Worm (Caenorhabditis elegans) whole organism, L3 larva: ENCODE results near the gene C48B4.3.

Source experiments
- ZK546.5 ChIP-seq: sonication (generic microtip); optimal IDR thresholded peaks from 2 replicates; lab custom pipeline; 2017; ENCODE audit warnings: missing biosample characterization, missing genetic modification characterization
- aly-2 ChIP-seq: fragments of 150-350 bp; optimal IDR thresholded peaks from 2 replicates; lab custom pipeline; 2014; ENCODE audit warnings: missing biosample characterization, missing genetic modification characterization
- ceh-16 ChIP-seq: sonication (generic microtip); optimal IDR thresholded peaks from 2 replicates; lab custom pipeline; 2017; ENCODE audit warnings: missing biosample characterization, missing genetic modification characterization
- ceh-28 ChIP-seq: fragments of 150-350 bp; optimal IDR thresholded peaks from 2 replicates; lab custom pipeline; 2014; ENCODE audit warnings: missing biosample characterization, missing genetic modification reagents, missing genetic modification characterization
- ceh-82 ChIP-seq: fragments of 150-350 bp; optimal IDR thresholded peaks from 2 replicates; lab custom pipeline; 2014; ENCODE audit warnings: missing biosample characterization, missing genetic modification characterization
- ceh-9 ChIP-seq: sonication (generic microtip); optimal IDR thresholded peaks from 2 replicates; lab custom pipeline; 2018; ENCODE audit warnings: missing biosample characterization, missing genetic modification characterization
- daf-12 ChIP-seq: fragments of 150-350 bp; optimal IDR thresholded peaks from 2 replicates; lab custom pipeline; 2014; ENCODE audit warnings: missing biosample characterization, missing genetic modification reagents, missing genetic modification characterization
- egl-5 ChIP-seq: fragments of 150-350 bp; optimal IDR thresholded peaks from 2 replicates; lab custom pipeline; 2017; ENCODE audit warnings: missing biosample characterization, missing genetic modification reagents, missing genetic modification characterization, inconsistent platforms
- elt-1 ChIP-seq: fragments of 150-350 bp; optimal IDR thresholded peaks from 2 replicates; lab custom pipeline; 2014; ENCODE audit warnings: missing biosample characterization, missing genetic modification characterization
- elt-2 ChIP-seq: sonication (generic microtip); optimal IDR thresholded peaks from 2 replicates; lab custom pipeline; 2016; ENCODE audit warnings: missing genetic modification reagents, mild to moderate bottlenecking, missing genetic modification characterization, missing compliant biosample characterization
- elt-3 ChIP-seq, 3 experiments: fragments of 150-350 bp in 1 of 3; sonication (generic microtip) in 2 of 3; optimal IDR thresholded peaks; 2 replicates in 2 of 3; 4 replicates in 1 of 3; lab custom pipeline; 2014 to 2017; ENCODE audit warnings: missing biosample characterization in 3 of 3, missing genetic modification characterization in 3 of 3
- eor-1 ChIP-seq, 2 experiments: fragments of 150-350 bp; optimal IDR thresholded peaks; 2 replicates each; lab custom pipeline; 2014 to 2018; ENCODE audit warnings: missing biosample characterization in 2 of 2, missing genetic modification characterization in 2 of 2
- fkh-10 ChIP-seq: sonication (generic microtip); optimal IDR thresholded peaks from 2 replicates; lab custom pipeline; 2017; ENCODE audit warnings: missing biosample characterization, missing genetic modification reagents, missing genetic modification characterization
- fkh-2 ChIP-seq: fragments of 150-350 bp; optimal IDR thresholded peaks from 2 replicates; lab custom pipeline; 2014; ENCODE audit warnings: missing biosample characterization, missing genetic modification reagents, missing genetic modification characterization
- fos-1 ChIP-seq: fragments of 150-350 bp; optimal IDR thresholded peaks from 2 replicates; lab custom pipeline; 2014; ENCODE audit warnings: missing biosample characterization, missing genetic modification characterization
- hmg-11 ChIP-seq: sonication (generic microtip); optimal IDR thresholded peaks from 2 replicates; lab custom pipeline; 2016; ENCODE audit warnings: missing genetic modification characterization, missing compliant biosample characterization
- lin-15B ChIP-seq: fragments of 150-350 bp; optimal IDR thresholded peaks from 2 replicates; lab custom pipeline; 2014; ENCODE audit warnings: missing biosample characterization, missing genetic modification characterization
- lin-39 ChIP-seq: fragments of 150-350 bp; optimal IDR thresholded peaks from 2 replicates; lab custom pipeline; 2018; ENCODE audit warnings: missing biosample characterization, missing genetic modification reagents, missing genetic modification characterization
- lsy-12 ChIP-seq: sonication (generic microtip); optimal IDR thresholded peaks from 2 replicates; lab custom pipeline; 2016; ENCODE audit warnings: mild to moderate bottlenecking, missing genetic modification characterization, missing compliant biosample characterization
- mdl-1 ChIP-seq: fragments of 150-350 bp; optimal IDR thresholded peaks from 2 replicates; lab custom pipeline; 2014; ENCODE audit warnings: missing biosample characterization, missing genetic modification characterization
- mml-1 ChIP-seq: fragments of 150-350 bp; sonication (generic microtip); optimal IDR thresholded peaks from 3 replicates; lab custom pipeline; 2014; ENCODE audit warnings: missing biosample characterization, missing genetic modification characterization
- nfya-1 ChIP-seq: sonication (generic microtip); optimal IDR thresholded peaks from 2 replicates; lab custom pipeline; 2017; ENCODE audit warnings: missing genetic modification characterization, mild to moderate bottlenecking, missing compliant biosample characterization, antibody characterized with exemption, moderate library complexity; ENCODE audit not compliant: insufficient read depth
- nhr-12 ChIP-seq: fragments of 150-350 bp; optimal IDR thresholded peaks from 2 replicates; lab custom pipeline; 2014; ENCODE audit warnings: missing biosample characterization, missing genetic modification characterization
- nhr-23 ChIP-seq: fragments of 150-350 bp; optimal IDR thresholded peaks from 2 replicates; lab custom pipeline; 2014; ENCODE audit warnings: missing biosample characterization, missing genetic modification reagents, missing genetic modification characterization
- nhr-237 ChIP-seq: fragments of 150-350 bp; optimal IDR thresholded peaks from 2 replicates; lab custom pipeline; 2014; ENCODE audit warnings: missing biosample characterization, missing genetic modification characterization
- nhr-25 ChIP-seq: sonication (generic microtip); optimal IDR thresholded peaks from 2 replicates; lab custom pipeline; 2017; ENCODE audit warnings: missing biosample characterization, missing genetic modification characterization
- nhr-28 ChIP-seq: fragments of 150-350 bp; optimal IDR thresholded peaks from 2 replicates; lab custom pipeline; 2014; ENCODE audit warnings: missing biosample characterization, missing genetic modification characterization
- nhr-43 ChIP-seq: sonication (generic microtip); optimal IDR thresholded peaks from 2 replicates; lab custom pipeline; 2016; ENCODE audit warnings: mild to moderate bottlenecking, missing genetic modification characterization, missing compliant biosample characterization; ENCODE audit not compliant: poor library complexity, severe bottlenecking
- nhr-67 ChIP-seq: fragments of 150-350 bp; optimal IDR thresholded peaks from 2 replicates; lab custom pipeline; 2014; ENCODE audit warnings: missing biosample characterization, missing genetic modification characterization
- nhr-76 ChIP-seq: fragments of 150-350 bp; sonication (generic microtip); optimal IDR thresholded peaks from 5 replicates; lab custom pipeline; 2014; ENCODE audit warnings: missing biosample characterization, missing genetic modification characterization
- nhr-77 ChIP-seq: fragments of 150-350 bp; optimal IDR thresholded peaks from 2 replicates; lab custom pipeline; 2014; ENCODE audit warnings: missing biosample characterization, missing genetic modification characterization
- pha-4 ChIP-seq: fragments of 150-350 bp; optimal IDR thresholded peaks from 2 replicates; lab custom pipeline; 2014; ENCODE audit warnings: missing biosample characterization, missing genetic modification reagents, missing genetic modification characterization
- pqm-1 ChIP-seq: fragments of 150-350 bp; optimal IDR thresholded peaks from 2 replicates; lab custom pipeline; 2017; ENCODE audit warnings: missing biosample characterization, missing genetic modification characterization, inconsistent platforms
- sea-2 ChIP-seq: fragments of 150-350 bp; sonication (generic microtip); optimal IDR thresholded peaks from 4 replicates; lab custom pipeline; 2014; ENCODE audit warnings: missing biosample characterization, missing genetic modification reagents, missing genetic modification characterization
- skn-1 ChIP-seq: fragments of 150-350 bp; optimal IDR thresholded peaks from 2 replicates; lab custom pipeline; 2014; ENCODE audit warnings: missing biosample characterization, missing genetic modification characterization
- snpc-4 ChIP-seq: fragments of 150-350 bp; optimal IDR thresholded peaks from 2 replicates; lab custom pipeline; 2014; ENCODE audit warnings: missing biosample characterization, missing genetic modification characterization
- tbx-2 ChIP-seq: sonication (generic microtip); optimal IDR thresholded peaks from 2 replicates; lab custom pipeline; 2016; ENCODE audit warnings: mild to moderate bottlenecking, missing genetic modification characterization, missing compliant biosample characterization
- unc-39 ChIP-seq: sonication (generic microtip); optimal IDR thresholded peaks from 4 replicates; lab custom pipeline; 2017; ENCODE audit warnings: missing biosample characterization, missing genetic modification characterization
- unc-62 ChIP-seq: fragments of 150-350 bp; sonication (generic microtip); optimal IDR thresholded peaks from 4 replicates; lab custom pipeline; 2014; ENCODE audit warnings: missing biosample characterization, missing genetic modification reagents, missing genetic modification characterization
- zag-1 ChIP-seq: fragments of 150-350 bp; optimal IDR thresholded peaks from 2 replicates; lab custom pipeline; 2014; ENCODE audit warnings: missing biosample characterization, missing genetic modification characterization

C48B4.3 gene

ce11 chrIII:9544820-9545219, 37.4 kb downstream of the C48B4.3 start, which contains the start of gene ZK1098.12:
TSS of gene ZK1098.12 (plus strand) at chrIII:9545120.
- TF ChIP-seq fkh-10 (GFP tag; lab: Kevin White, UChicago) (no peak), tbx-2 (tag; lab: Kevin White, UChicago) (no peak), elt-1 (tag; lab: Kevin White, UChicago) (no peak), ZK546.5 (tag; lab: Kevin White, UChicago) (no peak), nhr-12 (tag; lab: Kevin White, UChicago) (no peak), ceh-82 (no peak), daf-12 (tag; lab: Kevin White, UChicago) (no peak)

- TF ChIP-seq pqm-1 (no peak), skn-1 (tag; lab: Kevin White, UChicago) (no peak), mml-1 (tag; lab: Kevin White, UChicago) (no peak), nhr-77 (tag; lab: Kevin White, UChicago) (no peak), elt-1 (tag; lab: Kevin White, UChicago) (no peak), ceh-82 (no peak), nhr-76 (tag; lab: Kevin White, UChicago) (no peak), nhr-25 (tag; lab: Kevin White, UChicago) (no peak), nhr-43 (tag; lab: Kevin White, UChicago) (no peak)
- TF ChIP-seq, all 47 proteins: peak for 0
Observed at ce11 chrIII:9544125-9544524, 38.1 kb downstream of the C48B4.3 start, which contains the start of gene ZK1098.9. TSS of gene ZK1098.9 (plus strand) at chrIII:9544425.

- TF ChIP-seq hmg-11 (tag; lab: Kevin White, UChicago) = peak; percentile 6
- TF ChIP-seq aly-2 (tag; lab: Kevin White, UChicago) = no peak
- no peak for TF ChIP-seq eor-1 (tag; optimal IDR thresholded peaks at IDR 0.05; lab: Kevin White, UChicago)
- TF ChIP-seq fkh-10 (GFP tag; lab: Kevin White, UChicago) = no peak
- TF ChIP-seq nhr-25 (tag; lab: Kevin White, UChicago) = no peak
- no peak for TF ChIP-seq mdl-1 (tag; lab: Kevin White, UChicago)
- no peak for TF ChIP-seq ceh-16 (tag; lab: Kevin White, UChicago)
- no peak for TF ChIP-seq pqm-1
- no peak for TF ChIP-seq ceh-82
- no peak for TF ChIP-seq nhr-28 (tag; lab: Kevin White, UChicago)
- peak; percentile 9 for TF ChIP-seq elt-2 (tag; lab: Kevin White, UChicago)
- no peak for TF ChIP-seq zag-1 (tag; lab: Kevin White, UChicago)
- TF ChIP-seq ceh-9 (tag; lab: Kevin White, UChicago) = no peak
- TF ChIP-seq nhr-67 (tag; lab: Kevin White, UChicago) = no peak
- no peak for TF ChIP-seq skn-1 (tag; lab: Kevin White, UChicago)
- TF ChIP-seq lsy-12 (tag; lab: Kevin White, UChicago) = no peak
- TF ChIP-seq elt-3 (tag; optimal IDR thresholded peaks at IDR 0.05; lab: Kevin White, UChicago) = no peak
- TF ChIP-seq ceh-28 (tag; lab: Kevin White, UChicago) = no peak
- no peak for TF ChIP-seq sea-2
- no peak for TF ChIP-seq daf-12 (tag; lab: Kevin White, UChicago)
- peak; percentile 26 for TF ChIP-seq nhr-23 (tag; lab: Kevin White, UChicago)
- no peak for TF ChIP-seq fos-1 (tag; lab: Kevin White, UChicago)
- TF ChIP-seq pha-4 (tag; lab: Kevin White, UChicago) = peak; percentile 86
- no peak for TF ChIP-seq nhr-237
- no peak for TF ChIP-seq elt-1 (tag; lab: Kevin White, UChicago)
- no peak for TF ChIP-seq tbx-2 (tag; lab: Kevin White, UChicago)
- TF ChIP-seq lin-15B = peak; percentile 58
- TF ChIP-seq ZK546.5 (tag; lab: Kevin White, UChicago) = no peak
- no peak for TF ChIP-seq nhr-76 (tag; lab: Kevin White, UChicago)
- TF ChIP-seq egl-5 (tag; lab: Kevin White, UChicago) = no peak
- TF ChIP-seq mml-1 (tag; lab: Kevin White, UChicago) = no peak
- TF ChIP-seq unc-62 (GFP tag; lab: Kevin White, UChicago) = no peak
- TF ChIP-seq lin-39 (tag; lab: Kevin White, UChicago) = no peak
- TF ChIP-seq fkh-2 (tag; lab: Kevin White, UChicago) = no peak
- no peak for TF ChIP-seq nhr-12 (tag; lab: Kevin White, UChicago)
- TF ChIP-seq nfya-1 (tag; lab: Kevin White, UChicago) = peak; percentile 32
- TF ChIP-seq nhr-43 (tag; lab: Kevin White, UChicago) = no peak
- TF ChIP-seq snpc-4 (tag; lab: Kevin White, UChicago) = peak; percentile 8
- TF ChIP-seq nhr-77 (tag; lab: Kevin White, UChicago) = no peak
- no peak for TF ChIP-seq unc-39 (tag; lab: Kevin White, UChicago)
Observed at ce11 chrIII:9542816-9543215, 39.4 kb downstream of the C48B4.3 start, which contains the start of gene eif-2Balpha. TSS of gene eif-2Balpha (plus strand) at chrIII:9543119.
